Worm (Caenorhabditis elegans): ENCODE results near the gene F49F1.15.

Gene F49F1.15

DNA sequence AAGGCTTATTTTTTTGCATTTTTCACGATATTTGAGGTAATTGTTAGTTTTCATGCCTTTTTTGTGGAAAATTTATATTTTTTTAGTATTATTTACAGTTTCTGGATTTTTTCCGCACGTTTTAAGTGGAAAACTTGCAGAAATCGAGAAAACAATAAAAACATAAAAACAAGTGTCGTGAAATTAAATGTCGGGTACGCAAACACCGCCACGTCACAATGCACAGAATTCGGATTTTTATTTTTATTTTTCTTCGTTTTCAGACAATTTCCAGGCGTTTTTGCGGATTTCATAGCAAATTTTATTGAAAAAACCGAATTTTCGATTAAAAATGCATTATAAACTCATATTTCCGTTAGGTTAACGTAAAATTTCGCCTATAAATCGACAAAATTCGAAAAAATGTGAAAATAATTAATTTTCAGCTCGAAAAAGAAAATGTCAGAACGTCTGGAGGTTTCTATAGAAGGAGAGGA, 28.6 kb downstream of the F49F1.15 start, which contains the start of gene C35B1.2:
Gene C35B1.2 (plus strand): TSS at position 426 of the 476 bp plus-strand sequence.
- TF ChIP-seq lsy-2 (tag; optimal IDR thresholded peaks at IDR 0.05) (peak; percentile 9), mls-2 (tag; optimal IDR thresholded peaks at IDR 0.05) (no peak), ces-1 (GFP tag; optimal IDR thresholded peaks at IDR 0.05) (peak; percentile 13)

DNA sequence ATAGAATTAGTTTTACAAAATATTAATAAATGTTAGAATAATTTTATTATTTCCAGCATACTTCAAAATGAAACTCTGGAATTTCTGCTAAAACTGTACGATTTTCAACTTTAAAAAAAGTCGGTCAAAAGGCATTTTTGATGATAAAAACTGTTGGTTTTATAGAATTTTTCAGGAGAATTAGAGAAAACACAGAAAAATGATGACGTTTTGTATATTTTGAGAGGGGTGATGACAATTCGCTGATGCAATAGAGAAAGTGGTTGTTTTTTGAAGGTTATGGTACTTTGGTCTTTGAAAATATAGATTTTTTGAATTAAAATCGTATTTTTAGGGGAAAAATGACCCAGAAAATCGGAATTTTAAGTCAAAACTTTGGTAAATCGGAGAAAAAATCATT, 29.4 kb downstream of the F49F1.15 start:
- no peak for TF ChIP-seq lin-32 (GFP tag; optimal IDR thresholded peaks at IDR 0.05)
- TF ChIP-seq mab-5 (tag; optimal IDR thresholded peaks at IDR 0.05) = no peak
- TF ChIP-seq pha-4 (tag; optimal IDR thresholded peaks at IDR 0.05) = no peak
- no peak for TF ChIP-seq tbx-8 (GFP tag; optimal IDR thresholded peaks at IDR 0.05)
- TF ChIP-seq drap-1 (GFP tag; optimal IDR thresholded peaks at IDR 0.05) = no peak
- no peak for TF ChIP-seq elt-1 (tag; optimal IDR thresholded peaks at IDR 0.05; ENCODE audit: borderline replicate concordance, insufficient read depth)
- TF ChIP-seq ham-2 (GFP tag; optimal IDR thresholded peaks at IDR 0.05) = no peak
- TF ChIP-seq ztf-11 (tag; optimal IDR thresholded peaks at IDR 0.05) = no peak
- TF ChIP-seq M03D4.4 (tag; optimal IDR thresholded peaks at IDR 0.05) = no peak
- no peak for TF ChIP-seq mls-2 (tag; optimal IDR thresholded peaks at IDR 0.05)
- TF ChIP-seq lsy-2 (tag; optimal IDR thresholded peaks at IDR 0.05) = no peak
- TF ChIP-seq hlh-1 (tag; optimal IDR thresholded peaks at IDR 0.05) = no peak
- no peak for TF ChIP-seq ceh-83 (GFP tag; optimal IDR thresholded peaks at IDR 0.05)
- no peak for TF ChIP-seq nhr-76 (tag; optimal IDR thresholded peaks at IDR 0.05)
- TF ChIP-seq sem-2 (GFP tag; optimal IDR thresholded peaks at IDR 0.05) = no peak
- TF ChIP-seq ceh-43 (GFP tag; optimal IDR thresholded peaks at IDR 0.05) = no peak
- no peak for TF ChIP-seq elt-3 (tag; optimal IDR thresholded peaks at IDR 0.05)
- TF ChIP-seq ces-1 (GFP tag; optimal IDR thresholded peaks at IDR 0.05) = no peak
- TF ChIP-seq flh-1 (GFP tag; optimal IDR thresholded peaks at IDR 0.05) = no peak
- TF ChIP-seq nhr-237 (tag; optimal IDR thresholded peaks at IDR 0.05) = no peak

DNA sequence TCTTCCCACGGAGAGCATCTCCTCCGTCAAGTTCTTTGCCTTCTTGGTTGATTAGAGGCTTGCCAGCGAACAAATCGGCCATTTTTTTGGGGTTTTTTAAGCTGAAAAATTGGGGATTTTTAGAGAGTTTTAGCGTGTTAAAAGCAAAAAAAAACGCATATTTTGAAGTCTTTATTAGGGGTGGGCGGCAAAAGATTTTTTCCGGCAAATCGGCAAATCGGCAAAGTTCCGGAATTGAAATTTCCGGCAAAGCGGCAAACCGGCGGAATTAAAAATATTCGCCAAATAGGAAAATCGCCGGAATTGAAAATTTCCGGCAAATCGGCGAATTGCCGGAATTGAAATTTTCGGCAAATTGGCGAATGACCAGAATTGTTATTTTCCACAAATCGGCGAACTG, 30.3 kb downstream of the F49F1.15 start, which contains the start of gene C35B1.5:
Gene C35B1.5 (minus strand): TSS at position 101 of the 400 bp plus-strand sequence.
- TF ChIP-seq lin-32 (GFP tag; optimal IDR thresholded peaks at IDR 0.05) = no peak
- no peak for TF ChIP-seq M03D4.4 (tag; optimal IDR thresholded peaks at IDR 0.05)
- no peak for TF ChIP-seq ceh-39 (tag; optimal IDR thresholded peaks at IDR 0.05)
- no peak for TF ChIP-seq hlh-1 (tag; optimal IDR thresholded peaks at IDR 0.05)
- TF ChIP-seq unc-39 (tag; optimal IDR thresholded peaks at IDR 0.05) = no peak
- no peak for TF ChIP-seq snpc-4 (tag; optimal IDR thresholded peaks at IDR 0.05)
- TF ChIP-seq ces-1 (GFP tag; optimal IDR thresholded peaks at IDR 0.05) = no peak
- TF ChIP-seq unc-62 (GFP tag; optimal IDR thresholded peaks at IDR 0.05) = no peak
- TF ChIP-seq ceh-83 (GFP tag; optimal IDR thresholded peaks at IDR 0.05) = no peak
- no peak for TF ChIP-seq lsy-2 (tag; optimal IDR thresholded peaks at IDR 0.05)
- no peak for TF ChIP-seq ztf-11 (tag; optimal IDR thresholded peaks at IDR 0.05)
- no peak for TF ChIP-seq mls-2 (tag; optimal IDR thresholded peaks at IDR 0.05)
- no peak for TF ChIP-seq drap-1 (GFP tag; optimal IDR thresholded peaks at IDR 0.05)
- no peak for TF ChIP-seq mab-5 (tag; optimal IDR thresholded peaks at IDR 0.05)
- no peak for TF ChIP-seq flh-1 (GFP tag; optimal IDR thresholded peaks at IDR 0.05)
- no peak for TF ChIP-seq cnd-1 (tag; optimal IDR thresholded peaks at IDR 0.05)
- no peak for TF ChIP-seq pha-4 (tag; optimal IDR thresholded peaks at IDR 0.05)

DNA sequence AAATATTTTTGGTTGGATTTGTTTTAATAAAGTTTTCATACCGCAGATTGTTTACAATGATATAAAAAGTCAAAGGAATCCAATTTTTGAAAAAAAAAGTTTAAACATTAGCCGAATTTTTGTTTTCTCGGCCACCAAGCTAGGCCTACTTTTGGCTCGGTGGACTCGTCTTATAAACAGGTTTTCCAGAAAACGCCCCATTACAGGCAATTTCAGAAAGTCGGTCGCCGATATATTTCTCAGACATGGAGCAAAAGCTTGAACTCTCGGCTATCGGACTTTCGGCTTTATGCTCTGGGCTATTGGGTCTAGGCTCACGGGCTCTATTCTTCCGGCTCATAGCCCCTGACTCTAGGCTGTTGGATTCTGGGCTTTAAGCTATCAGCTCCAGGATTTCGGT, 31.3 kb downstream of the F49F1.15 start:
- TF ChIP-seq lsy-2 (tag; optimal IDR thresholded peaks at IDR 0.05) = no peak
- TF ChIP-seq ceh-83 (GFP tag; optimal IDR thresholded peaks at IDR 0.05) = no peak
- TF ChIP-seq lin-32 (GFP tag; optimal IDR thresholded peaks at IDR 0.05) = no peak
- TF ChIP-seq snpc-4 (tag; optimal IDR thresholded peaks at IDR 0.05) = no peak
- TF ChIP-seq cnd-1 (tag; optimal IDR thresholded peaks at IDR 0.05) = no peak
- no peak for TF ChIP-seq pha-4 (tag; optimal IDR thresholded peaks at IDR 0.05)
- TF ChIP-seq bed-3 (GFP tag; optimal IDR thresholded peaks at IDR 0.05) = no peak
- no peak for TF ChIP-seq blmp-1 (tag; optimal IDR thresholded peaks at IDR 0.05)
- TF ChIP-seq unc-120 (tag; optimal IDR thresholded peaks at IDR 0.05; ENCODE audit: poor library complexity, severe bottlenecking) = no peak
- TF ChIP-seq lin-13 (tag; optimal IDR thresholded peaks at IDR 0.05) = no peak
- TF ChIP-seq sem-2 (GFP tag; optimal IDR thresholded peaks at IDR 0.05) = no peak

DNA sequence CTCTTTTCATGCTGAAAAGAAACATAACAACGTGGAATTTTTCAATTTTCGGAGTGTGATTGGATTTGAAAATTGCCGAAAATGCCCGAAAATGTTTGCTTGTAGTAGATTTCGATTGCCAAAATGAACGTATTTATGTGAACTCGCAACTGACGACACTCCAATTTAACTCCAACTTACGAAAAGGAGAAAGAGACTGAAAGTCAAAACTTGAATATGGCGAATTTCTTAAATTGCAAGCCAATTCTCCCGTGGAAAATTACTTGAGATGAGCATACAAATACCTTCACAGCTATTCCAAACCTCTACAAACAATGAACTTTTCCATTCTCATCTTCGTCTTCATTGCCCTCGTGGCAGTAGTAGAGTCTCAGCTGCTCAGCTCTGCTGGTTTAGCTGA, 31.8 kb downstream of the F49F1.15 start:
- TF ChIP-seq ceh-43 (GFP tag; optimal IDR thresholded peaks at IDR 0.05) (no peak), nhr-2 (tag; optimal IDR thresholded peaks at IDR 0.05) (no peak), lin-32 (GFP tag; optimal IDR thresholded peaks at IDR 0.05) (no peak), zip-8 (tag; optimal IDR thresholded peaks at IDR 0.05) (no peak), pha-4 (tag; optimal IDR thresholded peaks at IDR 0.05) (no peak), sptf-1 (tag; optimal IDR thresholded peaks at IDR 0.05) (no peak), elt-1 (tag; optimal IDR thresholded peaks at IDR 0.05; ENCODE audit: borderline replicate concordance, insufficient read depth) (no peak), lin-13 (tag; optimal IDR thresholded peaks at IDR 0.05) (no peak), ces-1 (GFP tag; optimal IDR thresholded peaks at IDR 0.05) (no peak), ham-2 (GFP tag; optimal IDR thresholded peaks at IDR 0.05) (no peak), unc-120 (tag; optimal IDR thresholded peaks at IDR 0.05; ENCODE audit: poor library complexity, severe bottlenecking) (no peak), ztf-11 (tag; optimal IDR thresholded peaks at IDR 0.05) (no peak)

All from whole organism, mixed stage, embryonic.